Fruit fly (Drosophila melanogaster) whole organism, embryonic: ENCODE data around the gene Sf3b2.
A peak's percentile ranks its signal among the peaks of the same experiment; 100 is the strongest.

ENCODE experiments used
- ATbp ChIP-seq: fragments of 200-800 bp; sonication (Bioruptor generic); optimal IDR thresholded peaks from 2 replicates; lab custom pipeline; 2017; ENCODE audit warnings: missing biosample characterization, mild to moderate bottlenecking, missing genetic modification characterization, missing genetic modification reagents
- Bgb ChIP-seq: fragments of 200-800 bp; sonication (Bioruptor generic); IDR thresholded peaks from 2 replicates; pipeline ENCODE4 v1.3.6; 2022; ENCODE audit warnings: missing biosample characterization, missing genetic modification characterization; ENCODE audit not compliant: partially characterized antibody
- CG10431 ChIP-seq: fragments of 200-800 bp; sonication (Bioruptor generic); optimal IDR thresholded peaks from 3 replicates; lab custom pipeline; 2018; ENCODE audit warnings: missing biosample characterization, mild to moderate bottlenecking, missing genetic modification characterization
- CG10979 ChIP-seq: fragments of 200-800 bp; sonication (Bioruptor generic); optimal IDR thresholded peaks from 2 replicates; lab custom pipeline; 2018; ENCODE audit warnings: missing biosample characterization, mild to moderate bottlenecking, missing genetic modification characterization, moderate library complexity
- CG11560 ChIP-seq: fragments of 200-800 bp; sonication (Bioruptor generic); IDR thresholded peaks from 3 replicates; pipeline ENCODE4 v1.3.6; 2022; ENCODE audit warnings: missing biosample characterization, missing genetic modification characterization
- CG12659 ChIP-seq: fragments of 200-800 bp; sonication (Bioruptor generic); optimal IDR thresholded peaks from 3 replicates; lab custom pipeline; 2017; ENCODE audit warnings: mild to moderate bottlenecking, missing biosample characterization, missing genetic modification reagents, missing genetic modification characterization
- CG13287 ChIP-seq: fragments of 200-800 bp; sonication (Bioruptor generic); IDR thresholded peaks from 2 replicates; pipeline ENCODE4 v1.3.6; 2022; ENCODE audit warnings: missing biosample characterization, missing genetic modification characterization; ENCODE audit not compliant: partially characterized antibody
- CG13624 ChIP-seq: fragments of 200-800 bp; sonication (Bioruptor generic); optimal IDR thresholded peaks from 2 replicates; lab custom pipeline; 2016; ENCODE audit warnings: missing biosample characterization, missing genetic modification characterization
- CG17385 ChIP-seq: fragments of 200-800 bp; sonication (Bioruptor generic); optimal IDR thresholded peaks from 3 replicates; lab custom pipeline; 2018; ENCODE audit warnings: missing biosample characterization, mild to moderate bottlenecking, missing genetic modification characterization
- CG2116 ChIP-seq: fragments of 200-800 bp; sonication (Bioruptor generic); optimal IDR thresholded peaks from 3 replicates; lab custom pipeline; 2018; ENCODE audit warnings: missing biosample characterization, mild to moderate bottlenecking, missing genetic modification characterization
- CG32532 ChIP-seq: fragments of 200-800 bp; sonication (Bioruptor generic); IDR thresholded peaks from 2 replicates; pipeline ENCODE4 v1.3.6; 2022; ENCODE audit warnings: missing biosample characterization, missing genetic modification characterization
- CG34224 ChIP-seq: fragments of 200-800 bp; sonication (Bioruptor generic); IDR thresholded peaks from 3 replicates; pipeline ENCODE4 v1.3.6; 2022; ENCODE audit warnings: missing biosample characterization, missing genetic modification characterization; ENCODE audit not compliant: partially characterized antibody
- CG3995 ChIP-seq: fragments of 200-800 bp; sonication (Bioruptor generic); optimal IDR thresholded peaks from 3 replicates; lab custom pipeline; 2016; ENCODE audit warnings: missing biosample characterization, missing genetic modification characterization
- CG4404 ChIP-seq: fragments of 200-800 bp; sonication (Bioruptor generic); IDR thresholded peaks from 2 replicates; pipeline ENCODE4 v1.3.6; 2022; ENCODE audit warnings: missing biosample characterization, missing genetic modification characterization
- CG4854 ChIP-seq: fragments of 200-800 bp; sonication (Bioruptor generic); optimal IDR thresholded peaks from 2 replicates; lab custom pipeline; 2016; ENCODE audit warnings: missing biosample characterization, missing genetic modification characterization, inconsistent platforms
- CG6254 ChIP-seq: fragments of 200-800 bp; sonication (Bioruptor generic); optimal IDR thresholded peaks from 3 replicates; lab custom pipeline; 2017; ENCODE audit warnings: mild to moderate bottlenecking, missing biosample characterization, missing genetic modification reagents, missing genetic modification characterization
- CG7556 ChIP-seq: fragments of 200-800 bp; sonication (Bioruptor generic); optimal IDR thresholded peaks from 2 replicates; lab custom pipeline; 2017; ENCODE audit warnings: missing biosample characterization, mild to moderate bottlenecking, missing genetic modification characterization
- CG7839 ChIP-seq: fragments of 200-800 bp; sonication (Bioruptor generic); optimal IDR thresholded peaks from 3 replicates; lab custom pipeline; 2018; ENCODE audit warnings: missing biosample characterization, mild to moderate bottlenecking, missing genetic modification characterization, moderate library complexity
- CG9797 ChIP-seq: fragments of 200-800 bp; sonication (Bioruptor generic); optimal IDR thresholded peaks from 3 replicates; lab custom pipeline; 2018; ENCODE audit warnings: missing biosample characterization, mild to moderate bottlenecking, missing genetic modification characterization
- Camta ChIP-seq: fragments of 200-800 bp; sonication (Bioruptor generic); optimal IDR thresholded peaks from 2 replicates; lab custom pipeline; 2016; ENCODE audit warnings: missing biosample characterization, missing genetic modification characterization
- Dll ChIP-seq: fragments of 200-800 bp; sonication (Bioruptor generic); IDR thresholded peaks from 4 replicates; pipeline ENCODE4 v1.3.6; 2022; ENCODE audit warnings: missing biosample characterization, missing genetic modification characterization; ENCODE audit not compliant: partially characterized antibody
- E2f1 ChIP-seq: fragments of 200-800 bp; sonication (Bioruptor generic); IDR thresholded peaks from 2 replicates; pipeline ENCODE4 v1.3.6; 2022; ENCODE audit warnings: missing biosample characterization, missing genetic modification characterization
- E2f2 ChIP-seq: fragments of 200-800 bp; sonication (Bioruptor generic); IDR thresholded peaks from 2 replicates; pipeline ENCODE4 v1.3.6; 2022; ENCODE audit warnings: missing biosample characterization, missing genetic modification characterization
- Ets97D ChIP-seq: fragments of 200-800 bp; sonication (Bioruptor generic); optimal IDR thresholded peaks from 3 replicates; lab custom pipeline; 2016; ENCODE audit warnings: missing biosample characterization, missing genetic modification characterization
- Gsc ChIP-seq: fragments of 200-800 bp; sonication (Bioruptor generic); IDR thresholded peaks from 2 replicates; pipeline ENCODE4 v1.3.6; 2022; ENCODE audit warnings: missing biosample characterization, missing genetic modification characterization
- HLH4C ChIP-seq: fragments of 200-800 bp; sonication (Bioruptor generic); IDR thresholded peaks from 3 replicates; pipeline ENCODE4 v1.3.6; 2022; ENCODE audit warnings: missing biosample characterization, missing genetic modification characterization; ENCODE audit not compliant: partially characterized antibody
- MBD-R2 ChIP-seq: fragments of 200-800 bp; sonication (Bioruptor generic); IDR thresholded peaks from 2 replicates; pipeline ENCODE4 v1.3.6; 2022; ENCODE audit warnings: missing biosample characterization, missing genetic modification characterization
- MESR4 ChIP-seq: fragments of 200-800 bp; sonication (Bioruptor generic); optimal IDR thresholded peaks from 2 replicates; lab custom pipeline; 2018; ENCODE audit warnings: missing biosample characterization, mild to moderate bottlenecking, missing genetic modification characterization, moderate library complexity
- Max ChIP-seq: fragments of 200-800 bp; sonication (Bioruptor generic); optimal IDR thresholded peaks from 2 replicates; lab custom pipeline; 2016; ENCODE audit warnings: missing biosample characterization, mild to moderate bottlenecking, missing genetic modification characterization
- Meics ChIP-seq: fragments of 200-800 bp; sonication (Bioruptor generic); optimal IDR thresholded peaks from 2 replicates; lab custom pipeline; 2017; ENCODE audit warnings: missing biosample characterization, mild to moderate bottlenecking, missing genetic modification characterization
- Oli ChIP-seq: fragments of 200-800 bp; sonication (Bioruptor generic); optimal IDR thresholded peaks from 2 replicates; lab custom pipeline; 2018; ENCODE audit warnings: missing biosample characterization, mild to moderate bottlenecking, missing genetic modification characterization, moderate library complexity
- Opbp ChIP-seq: fragments of 200-800 bp; sonication (Bioruptor generic); IDR thresholded peaks from 3 replicates; pipeline ENCODE4 v1.3.6; 2022; ENCODE audit warnings: missing biosample characterization, missing genetic modification characterization; ENCODE audit not compliant: partially characterized antibody
- Sry-δ ChIP-seq: fragments of 200-800 bp; sonication (Bioruptor generic); optimal IDR thresholded peaks from 2 replicates; lab custom pipeline; 2016; ENCODE audit warnings: missing biosample characterization, missing genetic modification characterization
- bbx ChIP-seq: fragments of 200-800 bp; sonication (Bioruptor generic); IDR thresholded peaks from 2 replicates; pipeline ENCODE4 v1.3.6; 2022; ENCODE audit warnings: missing biosample characterization, missing genetic modification characterization; ENCODE audit not compliant: partially characterized antibody
- crp ChIP-seq, 2 experiments: fragments of 200-800 bp; sonication (Bioruptor generic); optimal IDR thresholded peaks; 2 replicates in 1 of 2; 3 replicates in 1 of 2; lab custom pipeline; 2017; ENCODE audit warnings: missing biosample characterization in 2 of 2, missing genetic modification characterization in 2 of 2, mild to moderate bottlenecking in 1 of 2, moderate library complexity in 1 of 2
- dan ChIP-seq: fragments of 200-800 bp; sonication (Bioruptor generic); IDR thresholded peaks from 2 replicates; pipeline ENCODE4 v1.3.6; 2022; ENCODE audit warnings: missing biosample characterization, missing genetic modification characterization
- dm ChIP-seq: fragments of 200-800 bp; sonication (Bioruptor generic); optimal IDR thresholded peaks from 3 replicates; lab custom pipeline; 2016; ENCODE audit warnings: missing biosample characterization, missing genetic modification characterization
- fd102C ChIP-seq: fragments of 200-800 bp; sonication (Bioruptor generic); optimal IDR thresholded peaks from 2 replicates; lab custom pipeline; 2018; ENCODE audit warnings: missing biosample characterization, mild to moderate bottlenecking, missing genetic modification characterization, moderate library complexity
- gem ChIP-seq: fragments of 200-800 bp; sonication (Bioruptor generic); optimal IDR thresholded peaks from 2 replicates; lab custom pipeline; 2019; ENCODE audit warnings: missing biosample characterization, mild to moderate bottlenecking, missing genetic modification characterization, moderate library complexity
- gfzf ChIP-seq: fragments of 200-800 bp; sonication (Bioruptor generic); optimal IDR thresholded peaks from 2 replicates; lab custom pipeline; 2016; ENCODE audit warnings: missing biosample characterization, mild to moderate bottlenecking, missing genetic modification characterization, moderate library complexity
- grau ChIP-seq: fragments of 200-800 bp; optimal IDR thresholded peaks from 3 replicates; lab custom pipeline; 2019; ENCODE audit warnings: missing biosample characterization, mild to moderate bottlenecking, missing genetic modification characterization, moderate library complexity
- lilli ChIP-seq: fragments of 200-800 bp; sonication (Bioruptor generic); optimal IDR thresholded peaks from 3 replicates; lab custom pipeline; 2016; ENCODE audit warnings: missing biosample characterization, missing genetic modification characterization
- nmo ChIP-seq: fragments of 200-800 bp; sonication (Bioruptor generic); optimal IDR thresholded peaks from 2 replicates; lab custom pipeline; 2018; ENCODE audit warnings: missing biosample characterization, mild to moderate bottlenecking, missing genetic modification characterization, moderate library complexity
- org-1 ChIP-seq: fragments of 200-800 bp; sonication (Bioruptor generic); optimal IDR thresholded peaks from 2 replicates; lab custom pipeline; 2017; ENCODE audit warnings: missing biosample characterization, missing genetic modification characterization
- pho ChIP-seq: fragments of 200-800 bp; sonication (Bioruptor generic); optimal IDR thresholded peaks from 2 replicates; lab custom pipeline; 2016; ENCODE audit warnings: missing biosample characterization, missing genetic modification characterization
- stwl ChIP-seq: fragments of 200-800 bp; sonication (Bioruptor generic); optimal IDR thresholded peaks from 3 replicates; lab custom pipeline; 2018; ENCODE audit warnings: missing biosample characterization, mild to moderate bottlenecking, missing genetic modification characterization, moderate library complexity
- vvl ChIP-seq: fragments of 200-800 bp; sonication (Bioruptor generic); IDR thresholded peaks from 2 replicates; pipeline ENCODE4 v1.3.6; 2022; ENCODE audit warnings: missing biosample characterization, missing genetic modification characterization
- zen ChIP-seq: fragments of 200-800 bp; sonication (Bioruptor generic); optimal IDR thresholded peaks from 3 replicates; lab custom pipeline; 2018; ENCODE audit warnings: missing biosample characterization, mild to moderate bottlenecking, missing genetic modification characterization, moderate library complexity

Gene Sf3b2

dm6 chr2L:3030350-3030749 is 1.4 kb upstream of the Sf3b2 start, which contains the start of gene GABPI (continued):
- peak; percentile 43 for TF ChIP-seq CG17385
- peak; percentile 18 for TF ChIP-seq CG2116 (GFP tag; lab: Kevin White, UChicago)
- TF ChIP-seq CG6254 (GFP tag; lab: Kevin White, UChicago) = peak; percentile 100
- no peak for TF ChIP-seq CG10979 (tag; lab: Kevin White, UChicago)
- TF ChIP-seq CG4854 = no peak
- TF ChIP-seq crp (GFP tag; optimal IDR thresholded peaks at IDR 0.05; lab: Kevin White, UChicago) = peak; percentile 2 to 86
- TF ChIP-seq vvl (GFP tag; lab: Robert Waterston, UW) = no peak
- peak; percentile 44; the same call in 1 of the 2 replicates for TF ChIP-seq CG32532
- TF ChIP-seq nmo (GFP tag; lab: Kevin White, UChicago) = peak; percentile 12
- peak; percentile 54 for TF ChIP-seq stwl (tag; lab: Kevin White, UChicago)
- TF ChIP-seq zen (tag; lab: Kevin White, UChicago) = no peak
- TF ChIP-seq bbx (GFP tag; lab: Robert Waterston, UW) = 0 out of 2 replicates have a peak, but pooled peaks have one; percentile 12
- no peak for TF ChIP-seq dan (GFP tag; lab: Robert Waterston, UW)
- TF ChIP-seq CG12659 (GFP tag; lab: Kevin White, UChicago) = peak; percentile 24
- no peak for TF ChIP-seq CG7839
- TF ChIP-seq lilli = peak; percentile 18
- peak; percentile 3 for TF ChIP-seq Sry-δ (GFP tag; lab: Kevin White, UChicago)
- peak; percentile 38 for TF ChIP-seq CG10431 (GFP tag; lab: Kevin White, UChicago)
- no peak for TF ChIP-seq Oli (tag; lab: Kevin White, UChicago)
- no peak for TF ChIP-seq CG11560 (tag; lab: Robert Waterston, UW)
- peak; percentile 24 for TF ChIP-seq fd102C
- no peak for TF ChIP-seq grau (tag; lab: Kevin White, UChicago)
- no peak for TF ChIP-seq Gsc (GFP tag; lab: Robert Waterston, UW)

DNA sequence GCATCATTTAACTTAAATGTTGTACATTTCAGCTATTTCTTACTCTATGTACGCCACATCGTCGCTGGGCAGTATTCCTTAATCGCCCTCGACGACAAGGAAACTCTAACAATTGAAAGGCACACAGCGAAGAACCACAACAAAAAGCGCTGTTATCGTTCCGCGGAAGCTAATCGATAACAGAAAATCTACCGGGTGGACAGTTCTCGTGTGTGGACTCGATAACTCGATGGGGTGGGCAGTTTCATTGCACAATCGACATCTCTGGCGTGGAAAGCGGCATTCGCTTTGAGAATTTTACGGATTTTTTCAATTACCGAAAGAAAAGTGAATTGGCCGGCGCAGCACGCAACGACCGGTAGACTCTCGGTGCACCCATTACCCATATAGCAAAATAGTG is 6.0 kb downstream of the Sf3b2 start, which contains the start of the genes alpha4GT1 and Prp40:
alpha4GT1 (minus strand) TSS at position 156 of the 400 bp plus-strand sequence.
Prp40 (plus strand) TSS at position 241 of the 400 bp plus-strand sequence.
- no peak for TF ChIP-seq CG7556 (GFP tag; lab: Kevin White, UChicago)
- peak; percentile 85 for TF ChIP-seq Opbp (GFP tag; lab: Robert Waterston, UW)
- peak; percentile 96 for TF ChIP-seq CG34224
- TF ChIP-seq bbx (GFP tag; lab: Robert Waterston, UW) = peak; percentile 89
- no peak for TF ChIP-seq org-1
- peak; percentile 21; the same call in 1 of the 2 replicates for TF ChIP-seq vvl (GFP tag; lab: Robert Waterston, UW)
- TF ChIP-seq gem (tag; lab: Kevin White, UChicago) = no peak
- TF ChIP-seq E2f2 (GFP tag; lab: Robert Waterston, UW) = peak; percentile 67
- peak; percentile 61 for TF ChIP-seq dm
- TF ChIP-seq ATbp (GFP tag; lab: Kevin White, UChicago) = no peak
- no peak for TF ChIP-seq E2f1 (GFP tag; lab: Robert Waterston, UW)
- no peak for TF ChIP-seq Max (GFP tag; lab: Kevin White, UChicago)
- peak; percentile 91 for TF ChIP-seq Bgb (GFP tag; lab: Robert Waterston, UW)
- peak; percentile 39 for TF ChIP-seq CG3995
- TF ChIP-seq Dll (GFP tag; lab: Robert Waterston, UW) = peak; percentile 79
- TF ChIP-seq Meics = no peak
- TF ChIP-seq CG17385 = no peak
- peak; percentile 27 for TF ChIP-seq gfzf (GFP tag; lab: Kevin White, UChicago)
- TF ChIP-seq CG9797 = peak; percentile 4
- peak; percentile 87 for TF ChIP-seq CG13287 (GFP tag; lab: Robert Waterston, UW)
- peak; percentile 94 for TF ChIP-seq HLH4C (GFP tag; lab: Robert Waterston, UW)
- no peak for TF ChIP-seq CG10979 (tag; lab: Kevin White, UChicago)
- no peak for TF ChIP-seq CG7839
- TF ChIP-seq Camta (GFP tag; lab: Kevin White, UChicago) = no peak
- TF ChIP-seq Ets97D (GFP tag; lab: Kevin White, UChicago) = peak; percentile 42
- peak; percentile 77 for TF ChIP-seq MESR4 (GFP tag; lab: Kevin White, UChicago)
- TF ChIP-seq pho (GFP tag; lab: Kevin White, UChicago) = no peak
- peak; percentile 98 for TF ChIP-seq MBD-R2 (GFP tag; lab: Robert Waterston, UW)
- peak; percentile 78 for TF ChIP-seq Sry-δ (GFP tag; lab: Kevin White, UChicago)
- peak; percentile 17 for TF ChIP-seq CG13624
- no peak for TF ChIP-seq CG4404 (GFP tag; lab: Robert Waterston, UW)
